Fruit fly (Drosophila melanogaster): ENCODE measurements around the gene Dlip1.

Dlip1 gene

dm6 chrX:9163645-9164509, 5.5 kb downstream of the Dlip1 start:
- TF ChIP-seq Clk (GFP tag; optimal IDR thresholded peaks at IDR 0.05) (no peak), CG7101 (tag; optimal IDR thresholded peaks at IDR 0.05) (no peak), CG12768 (GFP tag; optimal IDR thresholded peaks at IDR 0.05) (no peak), Crg-1 (GFP tag; optimal IDR thresholded peaks at IDR 0.05) (no peak), CG33017 (tag; optimal IDR thresholded peaks at IDR 0.05) (no peak), Mnt (GFP tag; optimal IDR thresholded peaks at IDR 0.05) (peak; percentile 93), kay (GFP tag; ENCODE audit: borderline replicate concordance) (no peak), cic (GFP tag; optimal IDR thresholded peaks at IDR 0.05) (peak; percentile 19), CG1620 (GFP tag; optimal IDR thresholded peaks at IDR 0.05) (no peak), ovo (GFP tag; optimal IDR thresholded peaks at IDR 0.05) (peak; percentile 54), CG14711 (tag; optimal IDR thresholded peaks at IDR 0.05) (no peak), pad (GFP tag; optimal IDR thresholded peaks at IDR 0.05) (peak; percentile 97), CG5204 (GFP tag; optimal IDR thresholded peaks at IDR 0.05) (no peak), tj (GFP tag; optimal IDR thresholded peaks at IDR 0.05) (peak; percentile 27)

dm6 chrX:9164510-9165506, 6.4 kb downstream of the Dlip1 start:
- TF ChIP-seq CG7045 (GFP tag; optimal IDR thresholded peaks at IDR 0.05) (no peak), Mnt (GFP tag; optimal IDR thresholded peaks at IDR 0.05) (peak; percentile 11), CG5204 (GFP tag; optimal IDR thresholded peaks at IDR 0.05) (no peak), CG1620 (GFP tag; optimal IDR thresholded peaks at IDR 0.05) (no peak), CG33017 (tag; optimal IDR thresholded peaks at IDR 0.05) (no peak), CG14711 (tag; optimal IDR thresholded peaks at IDR 0.05) (no peak), CG7101 (tag; optimal IDR thresholded peaks at IDR 0.05) (no peak), cnc (optimal IDR thresholded peaks at IDR 0.05) (no peak), tj (GFP tag; optimal IDR thresholded peaks at IDR 0.05) (no peak), Hr96 (GFP tag; optimal IDR thresholded peaks at IDR 0.05) (no peak), bab1 (GFP tag; optimal IDR thresholded peaks at IDR 0.05) (peak; percentile 4), CG11617 (GFP tag; optimal IDR thresholded peaks at IDR 0.05) (no peak), toe (GFP tag; optimal IDR thresholded peaks at IDR 0.05) (no peak), CG12768 (GFP tag; optimal IDR thresholded peaks at IDR 0.05) (no peak), pad (GFP tag; optimal IDR thresholded peaks at IDR 0.05) (peak; percentile 93), cic (GFP tag; optimal IDR thresholded peaks at IDR 0.05) (no peak), ovo (GFP tag; optimal IDR thresholded peaks at IDR 0.05) (no peak), Clk (GFP tag; optimal IDR thresholded peaks at IDR 0.05) (no peak), Crg-1 (GFP tag; optimal IDR thresholded peaks at IDR 0.05) (no peak), kay (GFP tag; ENCODE audit: borderline replicate concordance) (no peak)

DNA sequence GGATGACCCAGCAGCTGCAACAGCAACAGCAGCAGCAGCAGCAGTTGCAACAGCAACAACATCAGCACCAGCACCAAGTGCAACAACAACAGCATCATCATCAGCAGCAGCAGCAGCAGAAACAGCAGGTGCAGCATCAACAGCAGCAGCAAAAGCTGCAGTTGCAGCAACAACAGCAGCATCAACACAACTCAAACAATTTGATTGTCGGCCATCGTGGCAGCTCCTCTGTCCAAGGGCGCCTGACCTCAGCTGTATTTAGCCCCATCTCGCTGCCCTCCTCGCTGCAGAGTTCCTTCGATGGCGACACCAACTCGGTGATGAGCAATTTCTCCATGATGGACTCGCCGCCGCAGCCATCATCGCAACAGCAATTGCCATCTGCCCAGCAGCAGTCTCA, 9.9 kb downstream of the Dlip1 start:
- TF ChIP-seq toe (GFP tag; optimal IDR thresholded peaks at IDR 0.05), result no peak
- TF ChIP-seq CG1620 (GFP tag; optimal IDR thresholded peaks at IDR 0.05), result no peak
- no peak for TF ChIP-seq kay (GFP tag; ENCODE audit: borderline replicate concordance)
- TF ChIP-seq Clk (GFP tag; optimal IDR thresholded peaks at IDR 0.05), result no peak
- no peak for TF ChIP-seq CG7045 (GFP tag; optimal IDR thresholded peaks at IDR 0.05)
- no peak for TF ChIP-seq CG33017 (tag; optimal IDR thresholded peaks at IDR 0.05)
- no peak for TF ChIP-seq Crg-1 (GFP tag; optimal IDR thresholded peaks at IDR 0.05)
- no peak for TF ChIP-seq CG11617 (GFP tag; optimal IDR thresholded peaks at IDR 0.05)
- TF ChIP-seq CG7101 (tag; optimal IDR thresholded peaks at IDR 0.05), result no peak
- no peak for TF ChIP-seq bab1 (GFP tag; optimal IDR thresholded peaks at IDR 0.05)

dm6 chrX:9187429-9187828, 29.0 kb downstream of the Dlip1 start:
- TF ChIP-seq bab1 (GFP tag; optimal IDR thresholded peaks at IDR 0.05), result no peak
- TF ChIP-seq CG12768 (GFP tag; optimal IDR thresholded peaks at IDR 0.05), result no peak
- TF ChIP-seq CG33017 (tag; optimal IDR thresholded peaks at IDR 0.05), result no peak
- TF ChIP-seq pad (GFP tag; optimal IDR thresholded peaks at IDR 0.05), result no peak
- no peak for TF ChIP-seq CG5204 (GFP tag; optimal IDR thresholded peaks at IDR 0.05)

- no peak for TF ChIP-seq CG7045 (GFP tag; optimal IDR thresholded peaks at IDR 0.05)
- TF ChIP-seq CG1620 (GFP tag; optimal IDR thresholded peaks at IDR 0.05), result no peak
- no peak for TF ChIP-seq CG7101 (tag; optimal IDR thresholded peaks at IDR 0.05)
- TF ChIP-seq pad (GFP tag; optimal IDR thresholded peaks at IDR 0.05), result no peak
- TF ChIP-seq cnc (optimal IDR thresholded peaks at IDR 0.05), result no peak
- TF ChIP-seq tj (GFP tag; optimal IDR thresholded peaks at IDR 0.05), result no peak
- TF ChIP-seq Clk (GFP tag; optimal IDR thresholded peaks at IDR 0.05), result no peak
- TF ChIP-seq Crg-1 (GFP tag; optimal IDR thresholded peaks at IDR 0.05), result no peak
- TF ChIP-seq CG33017 (tag; optimal IDR thresholded peaks at IDR 0.05), result no peak
- no peak for TF ChIP-seq CG5204 (GFP tag; optimal IDR thresholded peaks at IDR 0.05)
- TF ChIP-seq CG12768 (GFP tag; optimal IDR thresholded peaks at IDR 0.05), result no peak
- TF ChIP-seq Mnt (GFP tag; optimal IDR thresholded peaks at IDR 0.05), result no peak
- no peak for TF ChIP-seq kay (GFP tag; ENCODE audit: borderline replicate concordance)
- TF ChIP-seq CG11617 (GFP tag; optimal IDR thresholded peaks at IDR 0.05), result no peak
- TF ChIP-seq Hr96 (GFP tag; optimal IDR thresholded peaks at IDR 0.05), result no peak
- no peak for TF ChIP-seq ovo (GFP tag; optimal IDR thresholded peaks at IDR 0.05)
- TF ChIP-seq toe (GFP tag; optimal IDR thresholded peaks at IDR 0.05), result no peak
- no peak for TF ChIP-seq CG14711 (tag; optimal IDR thresholded peaks at IDR 0.05)
- TF ChIP-seq cic (GFP tag; optimal IDR thresholded peaks at IDR 0.05), result no peak
Measured at dm6 chrX:9190555-9191184, 32.2 kb downstream of the Dlip1 start, which contains the start of gene CG12115. TSS of gene CG12115 (minus strand) at chrX:9190605.
